Worm (Caenorhabditis elegans): ENCODE data around the gene glc-4.

DNA sequence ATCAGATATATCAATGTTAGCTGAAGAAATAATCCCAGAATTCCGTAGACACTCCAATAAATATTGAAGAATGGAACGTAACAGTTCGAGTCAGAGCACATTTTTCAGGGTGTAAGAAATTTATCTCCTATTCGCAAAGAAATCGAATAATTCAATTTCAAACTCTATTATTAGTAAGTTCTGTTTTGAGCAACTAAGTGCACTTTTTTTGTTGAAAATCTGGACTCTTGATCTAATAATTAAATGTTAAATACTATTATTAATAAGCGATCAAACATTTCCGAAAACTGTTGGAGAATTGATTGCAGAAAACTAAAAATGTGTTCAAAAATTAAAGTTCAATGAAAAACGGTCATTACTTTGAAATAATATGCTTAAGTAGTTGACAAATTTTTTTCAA is 28.4 kb upstream of the glc-4 start, which contains the start of gene srd-56:
- TF ChIP-seq lin-11 (tag; optimal IDR thresholded peaks at IDR 0.05) (no peak), fkh-6 (tag; optimal IDR thresholded peaks at IDR 0.05) (no peak)
